Worm (Caenorhabditis elegans) whole organism, young adult: ENCODE measurements around the gene skr-21.

Experiments
- B0019.2 ChIP-seq: fragments of 200-800 bp; sonication (Bioruptor generic); conservative IDR thresholded peaks from 2 replicates; pipeline ENCODE4 v1.3.6; 2022; ENCODE audit warnings: missing genetic modification reagents, missing genetic modification characterization, missing compliant biosample characterization
- ama-1 ChIP-seq, 3 experiments: fragments of 150-350 bp in 1 of 3; sonication (generic microtip) in 2 of 3; optimal IDR thresholded peaks; 2 replicates each; lab custom pipeline; 2014 to 2018; ENCODE audit warnings: missing biosample characterization in 2 of 3, missing genetic modification characterization in 2 of 3, missing genetic modification reagents in 2 of 3
- aptf-3 ChIP-seq: fragments of 200-800 bp; sonication (Bioruptor generic); IDR thresholded peaks from 2 replicates; pipeline ENCODE4 v1.3.6; 2022; ENCODE audit warnings: missing genetic modification characterization, missing compliant biosample characterization
- ccch-3 ChIP-seq: fragments of 200-800 bp; sonication (Bioruptor generic); optimal IDR thresholded peaks from 2 replicates; lab custom pipeline; 2018; ENCODE audit warnings: mild to moderate bottlenecking, missing genetic modification characterization, missing compliant biosample characterization
- dpff-1 ChIP-seq: sonication (generic microtip); optimal IDR thresholded peaks from 2 replicates; lab custom pipeline; 2017; ENCODE audit warnings: mild to moderate bottlenecking, missing genetic modification characterization, missing compliant biosample characterization
- him-1 ChIP-seq: sonication (generic microtip); optimal IDR thresholded peaks from 2 replicates; lab custom pipeline; 2016; ENCODE audit warnings: missing genotype, missing genetic modification reagents, missing genetic modification characterization, missing compliant biosample characterization
- lin-26 ChIP-seq: fragments of 200-800 bp; sonication (Bioruptor generic); IDR thresholded peaks from 2 replicates; pipeline ENCODE4 v1.3.6; 2022; ENCODE audit warnings: missing genetic modification reagents, missing genetic modification characterization, missing compliant biosample characterization
- nhr-80 ChIP-seq: sonication (generic microtip); optimal IDR thresholded peaks from 2 replicates; lab custom pipeline; 2016; ENCODE audit warnings: missing genetic modification characterization, missing compliant biosample characterization
- rpc-1 ChIP-seq, 2 experiments: fragments of 150-350 bp in 1 of 2; sonication (generic microtip) in 1 of 2; optimal IDR thresholded peaks; 2 replicates each; lab custom pipeline; 2014 to 2018; ENCODE audit warnings: missing biosample characterization in 1 of 2, missing genetic modification characterization in 1 of 2, missing genetic modification reagents in 1 of 2, missing genotype in 1 of 2
- snpc-4 ChIP-seq, 5 experiments: fragments of 150-350 bp in 1 of 5; sonication (generic microtip) in 4 of 5; optimal IDR thresholded peaks; 2 replicates each; lab custom pipeline; 2014 to 2018; ENCODE audit warnings: missing genetic modification characterization in 5 of 5, missing biosample characterization in 3 of 5, antibody characterized with exemption in 2 of 5, mild to moderate bottlenecking in 2 of 5, missing compliant biosample characterization in 2 of 5, missing genotype in 2 of 5, moderate library complexity in 2 of 5, missing genetic modification reagents in 1 of 5
- tbp1 ChIP-seq: fragments of 200-800 bp; sonication (Bioruptor generic); optimal IDR thresholded peaks from 2 replicates; lab custom pipeline; 2018; ENCODE audit warnings: mild to moderate bottlenecking, missing genetic modification characterization, missing compliant biosample characterization
- tlf-1 ChIP-seq: fragments of 200-800 bp; sonication (Bioruptor generic); optimal IDR thresholded peaks from 2 replicates; lab custom pipeline; 2018; ENCODE audit warnings: mild to moderate bottlenecking, missing genetic modification characterization, missing compliant biosample characterization

- TF ChIP-seq ccch-3 (no peak), aptf-3 (GFP tag; lab: Robert Waterston, UW) (no peak), ama-1 (optimal IDR thresholded peaks at IDR 0.05; lab: Kevin White, UChicago) (no peak), ama-1 (GFP tag; optimal IDR thresholded peaks at IDR 0.05; lab: Kevin White, UChicago) (no peak), nhr-80 (tag; lab: Kevin White, UChicago) (no peak), tlf-1 (no peak), rpc-1 (optimal IDR thresholded peaks at IDR 0.05; lab: Kevin White, UChicago) (no peak), rpc-1 (tag; optimal IDR thresholded peaks at IDR 0.05; lab: Kevin White, UChicago) (no peak), lin-26 (no peak), B0019.2 (GFP tag; lab: Robert Waterston, UW) (no peak), dpff-1 (tag; lab: Kevin White, UChicago) (no peak), tbp1 (GFP tag; lab: Kevin White, UChicago) (no peak), him-1 (tag; lab: Kevin White, UChicago) (no peak), snpc-4 (GFP tag; optimal IDR thresholded peaks at IDR 0.05; lab: Kevin White, UChicago) (no peak), snpc-4 (tag; optimal IDR thresholded peaks at IDR 0.05; lab: Kevin White, UChicago) (no peak)
Measured at ce11 chrX:13189861-13190260, 36.6 kb downstream of the skr-21 start, which contains the start of gene cwp-5.
